Worm (Caenorhabditis elegans): ENCODE data around the gene ZK643.5.
A peak's percentile ranks its signal among the peaks of the same experiment; 100 is the strongest.

The ZK643.5 gene

ce11 chrIII:8911598-8912194 is 44.3 kb downstream of the ZK643.5 start, which contains the start of gene tpk-1:
Gene tpk-1, plus strand, starts transcription at chrIII:8912144.
- TF ChIP-seq nhr-237 (tag; optimal IDR thresholded peaks at IDR 0.05) (no peak), elt-3 (tag; optimal IDR thresholded peaks at IDR 0.05) (no peak), zip-8 (tag; optimal IDR thresholded peaks at IDR 0.05) (no peak), nhr-12 (tag; optimal IDR thresholded peaks at IDR 0.05) (no peak)

ce11 chrIII:8910139-8910538 is 45.9 kb downstream of the ZK643.5 start:
- no peak for TF ChIP-seq mls-2 (tag; optimal IDR thresholded peaks at IDR 0.05)
- no peak for TF ChIP-seq ceh-83 (GFP tag; optimal IDR thresholded peaks at IDR 0.05)
- no peak for TF ChIP-seq sem-2 (GFP tag; optimal IDR thresholded peaks at IDR 0.05)
- no peak for TF ChIP-seq nhr-76 (tag; optimal IDR thresholded peaks at IDR 0.05)
- TF ChIP-seq zip-8 (tag; optimal IDR thresholded peaks at IDR 0.05): no peak
- TF ChIP-seq ces-1 (GFP tag; optimal IDR thresholded peaks at IDR 0.05): no peak
- no peak for TF ChIP-seq lsy-2 (tag; optimal IDR thresholded peaks at IDR 0.05)
- no peak for TF ChIP-seq unc-120 (tag; optimal IDR thresholded peaks at IDR 0.05; ENCODE audit: poor library complexity, severe bottlenecking)
- TF ChIP-seq elt-3 (tag; optimal IDR thresholded peaks at IDR 0.05): no peak
- no peak for TF ChIP-seq ztf-11 (tag; optimal IDR thresholded peaks at IDR 0.05)
- no peak for TF ChIP-seq nhr-237 (tag; optimal IDR thresholded peaks at IDR 0.05)
- no peak for TF ChIP-seq lin-32 (GFP tag; optimal IDR thresholded peaks at IDR 0.05)
- no peak for TF ChIP-seq sptf-1 (tag; optimal IDR thresholded peaks at IDR 0.05)
- TF ChIP-seq pha-4 (tag; optimal IDR thresholded peaks at IDR 0.05): no peak

- TF ChIP-seq unc-62 (GFP tag; optimal IDR thresholded peaks at IDR 0.05) (peak; percentile 2), ces-1 (GFP tag; optimal IDR thresholded peaks at IDR 0.05) (peak; percentile 51), ceh-39 (tag; optimal IDR thresholded peaks at IDR 0.05) (peak; percentile 5), flh-1 (GFP tag; optimal IDR thresholded peaks at IDR 0.05) (no peak), sem-2 (GFP tag; optimal IDR thresholded peaks at IDR 0.05) (no peak), sptf-1 (tag; optimal IDR thresholded peaks at IDR 0.05) (no peak), mep-1 (tag; optimal IDR thresholded peaks at IDR 0.05) (peak; percentile 21), lsy-2 (tag; optimal IDR thresholded peaks at IDR 0.05) (peak; percentile 8), nhr-12 (tag; optimal IDR thresholded peaks at IDR 0.05) (no peak), elt-3 (tag; optimal IDR thresholded peaks at IDR 0.05) (no peak)
Observed at ce11 chrIII:8904914-8905665, 50.9 kb downstream of the ZK643.5 start, which contains the start of gene unc-32. Gene unc-32, plus strand, starts transcription at chrIII:8905615.

ce11 chrIII:8904044-8904443 is 52.0 kb downstream of the ZK643.5 start, which contains the start of gene lin-9:
Gene lin-9, minus strand, starts transcription at chrIII:8904131.
- TF ChIP-seq nhr-2 (tag; optimal IDR thresholded peaks at IDR 0.05) (no peak), sem-2 (GFP tag; optimal IDR thresholded peaks at IDR 0.05) (no peak), flh-1 (GFP tag; optimal IDR thresholded peaks at IDR 0.05) (no peak), ceh-43 (GFP tag; optimal IDR thresholded peaks at IDR 0.05) (no peak), ztf-11 (tag; optimal IDR thresholded peaks at IDR 0.05) (peak; percentile 11), unc-120 (tag; optimal IDR thresholded peaks at IDR 0.05; ENCODE audit: poor library complexity, severe bottlenecking) (peak; percentile 24), nhr-237 (tag; optimal IDR thresholded peaks at IDR 0.05) (peak; percentile 88), zip-8 (tag; optimal IDR thresholded peaks at IDR 0.05) (no peak), ceh-39 (tag; optimal IDR thresholded peaks at IDR 0.05) (peak; percentile 77), hlh-1 (tag; optimal IDR thresholded peaks at IDR 0.05) (peak; percentile 72), unc-39 (tag; optimal IDR thresholded peaks at IDR 0.05) (no peak), M03D4.4 (tag; optimal IDR thresholded peaks at IDR 0.05) (peak; percentile 26), mep-1 (tag; optimal IDR thresholded peaks at IDR 0.05) (peak; percentile 89), tbx-8 (GFP tag; optimal IDR thresholded peaks at IDR 0.05) (no peak), lin-32 (GFP tag; optimal IDR thresholded peaks at IDR 0.05) (no peak), nhr-28 (tag; optimal IDR thresholded peaks at IDR 0.05) (no peak), pha-4 (tag; optimal IDR thresholded peaks at IDR 0.05) (peak; percentile 93), lin-13 (tag; optimal IDR thresholded peaks at IDR 0.05) (peak; percentile 89), nhr-76 (tag; optimal IDR thresholded peaks at IDR 0.05) (no peak), blmp-1 (tag; optimal IDR thresholded peaks at IDR 0.05) (peak; percentile 43), mab-5 (tag; optimal IDR thresholded peaks at IDR 0.05) (no peak), cnd-1 (tag; optimal IDR thresholded peaks at IDR 0.05) (peak; percentile 33), mls-2 (tag; optimal IDR thresholded peaks at IDR 0.05) (peak; percentile 14), lsy-2 (tag; optimal IDR thresholded peaks at IDR 0.05) (peak; percentile 99), snpc-4 (tag; optimal IDR thresholded peaks at IDR 0.05) (no peak), bed-3 (GFP tag; optimal IDR thresholded peaks at IDR 0.05) (no peak), nhr-12 (tag; optimal IDR thresholded peaks at IDR 0.05) (no peak), elt-3 (tag; optimal IDR thresholded peaks at IDR 0.05) (peak; percentile 62), sptf-1 (tag; optimal IDR thresholded peaks at IDR 0.05) (peak; percentile 76), unc-62 (GFP tag; optimal IDR thresholded peaks at IDR 0.05) (peak; percentile 61), ceh-83 (GFP tag; optimal IDR thresholded peaks at IDR 0.05) (no peak), ham-2 (GFP tag; optimal IDR thresholded peaks at IDR 0.05) (peak; percentile 29), ces-1 (GFP tag; optimal IDR thresholded peaks at IDR 0.05) (peak; percentile 60), elt-1 (tag; optimal IDR thresholded peaks at IDR 0.05; ENCODE audit: borderline replicate concordance, insufficient read depth) (no peak), drap-1 (GFP tag; optimal IDR thresholded peaks at IDR 0.05) (peak; percentile 67)
